Fruit fly (Drosophila melanogaster) whole organism, embryonic: Measurements from ENCODE around the gene Oatp26F.

Source experiments
- Bteb2 ChIP-seq: fragments of 200-800 bp; sonication (Bioruptor generic); optimal IDR thresholded peaks from 2 replicates; lab custom pipeline; 2016; ENCODE audit warnings: missing biosample characterization, missing genetic modification characterization
- CG1024 ChIP-seq: fragments of 200-800 bp; sonication (Bioruptor generic); IDR thresholded peaks from 2 replicates; pipeline ENCODE4 v1.3.6; 2022; ENCODE audit warnings: missing biosample characterization, missing genetic modification characterization
- CG12104 ChIP-seq: fragments of 200-800 bp; sonication (Bioruptor generic); optimal IDR thresholded peaks from 3 replicates; lab custom pipeline; 2016; ENCODE audit warnings: missing biosample characterization, missing genetic modification characterization
- CG14014 ChIP-seq: fragments of 200-800 bp; sonication (Bioruptor generic); IDR thresholded peaks from 2 replicates; pipeline ENCODE4 v1.3.6; 2022; ENCODE audit warnings: missing biosample characterization, missing genetic modification characterization
- CG15601 ChIP-seq: fragments of 200-800 bp; sonication (Bioruptor generic); optimal IDR thresholded peaks from 3 replicates; lab custom pipeline; 2019; ENCODE audit warnings: missing biosample characterization, mild to moderate bottlenecking, missing genetic modification characterization, moderate library complexity
- CG16813 ChIP-seq: fragments of 200-800 bp; sonication (Bioruptor generic); IDR thresholded peaks from 3 replicates; pipeline ENCODE4 v1.3.6; 2022; ENCODE audit warnings: missing biosample characterization, missing genetic modification characterization; ENCODE audit not compliant: partially characterized antibody
- CG17802 ChIP-seq: fragments of 200-800 bp; sonication (Bioruptor generic); optimal IDR thresholded peaks from 2 replicates; lab custom pipeline; 2018; ENCODE audit warnings: missing biosample characterization, mild to moderate bottlenecking, missing genetic modification characterization, moderate library complexity
- CG18599 ChIP-seq: fragments of 200-800 bp; sonication (Bioruptor generic); optimal IDR thresholded peaks from 3 replicates; lab custom pipeline; 2017; ENCODE audit warnings: missing biosample characterization, missing genetic modification characterization, mild to moderate bottlenecking, moderate library complexity, missing genetic modification reagents
- CG2116 ChIP-seq: fragments of 200-800 bp; sonication (Bioruptor generic); optimal IDR thresholded peaks from 3 replicates; lab custom pipeline; 2018; ENCODE audit warnings: missing biosample characterization, mild to moderate bottlenecking, missing genetic modification characterization
- CG2678 ChIP-seq: fragments of 200-800 bp; sonication (Bioruptor generic); optimal IDR thresholded peaks from 3 replicates; lab custom pipeline; 2019; ENCODE audit warnings: missing biosample characterization, mild to moderate bottlenecking, missing genetic modification characterization, moderate library complexity
- CG30020 ChIP-seq: fragments of 200-800 bp; optimal IDR thresholded peaks from 2 replicates; lab custom pipeline; 2019; ENCODE audit warnings: missing biosample characterization, mild to moderate bottlenecking, missing genetic modification characterization, moderate library complexity
- CG31388 ChIP-seq: fragments of 200-800 bp; sonication (Bioruptor generic); optimal IDR thresholded peaks from 2 replicates; lab custom pipeline; 2016; ENCODE audit warnings: missing biosample characterization, missing genetic modification characterization
- CG32532 ChIP-seq: fragments of 200-800 bp; sonication (Bioruptor generic); IDR thresholded peaks from 2 replicates; pipeline ENCODE4 v1.3.6; 2022; ENCODE audit warnings: missing biosample characterization, missing genetic modification characterization
- CG34422 ChIP-seq: fragments of 200-800 bp; sonication (Bioruptor generic); IDR thresholded peaks from 3 replicates; pipeline ENCODE4 v1.3.6; 2022; ENCODE audit warnings: missing biosample characterization, missing genetic modification characterization
- CG3726 ChIP-seq: fragments of 200-800 bp; sonication (Bioruptor generic); IDR thresholded peaks from 3 replicates; pipeline ENCODE4, ENCODE4 v1.3.6; 2022; ENCODE audit warnings: missing biosample characterization, missing genetic modification characterization
- CG42726 ChIP-seq: fragments of 200-800 bp; sonication (Bioruptor generic); IDR thresholded peaks from 2 replicates; pipeline ENCODE4 v1.3.6; 2022; ENCODE audit warnings: missing biosample characterization, missing genetic modification characterization; ENCODE audit not compliant: partially characterized antibody
- CG6813 ChIP-seq: fragments of 200-800 bp; sonication (Bioruptor generic); optimal IDR thresholded peaks from 2 replicates; lab custom pipeline; 2017; ENCODE audit warnings: missing biosample characterization, missing genetic modification characterization, mild to moderate bottlenecking, moderate library complexity, missing genetic modification reagents
- CG7745 ChIP-seq: fragments of 200-800 bp; sonication (Bioruptor generic); optimal IDR thresholded peaks from 2 replicates; lab custom pipeline; 2018; ENCODE audit warnings: missing biosample characterization, mild to moderate bottlenecking, missing genetic modification characterization, moderate library complexity
- CG8290 ChIP-seq, 3 experiments: fragments of 200-800 bp; sonication (Bioruptor generic); optimal IDR thresholded peaks; 2 replicates each; lab custom pipeline; 2016 to 2019; ENCODE audit warnings: missing biosample characterization in 3 of 3, missing genetic modification characterization in 3 of 3, mild to moderate bottlenecking in 2 of 3, moderate library complexity in 1 of 3
- CG9215 ChIP-seq: fragments of 200-800 bp; sonication (Bioruptor generic); IDR thresholded peaks from 2 replicates; pipeline ENCODE4 v1.3.6; 2022; ENCODE audit warnings: missing biosample characterization, missing genetic modification characterization
- CkIIα-i1 ChIP-seq: fragments of 200-800 bp; sonication (Bioruptor generic); IDR thresholded peaks from 2 replicates; pipeline ENCODE4 v1.3.6; 2022; ENCODE audit warnings: missing biosample characterization, missing genetic modification characterization
- Dfd ChIP-seq, 2 experiments: fragments of >200 bp; optimal IDR thresholded peaks; 2 replicates each; lab custom pipeline; 2017; ENCODE audit warnings: missing biosample characterization in 2 of 2, missing genetic modification characterization in 2 of 2
- Dip3 ChIP-seq: fragments of 200-800 bp; sonication (Bioruptor generic); optimal IDR thresholded peaks from 3 replicates; lab custom pipeline; 2016; ENCODE audit warnings: missing biosample characterization, missing genetic modification characterization
- Drgx ChIP-seq: fragments of 200-800 bp; sonication (Bioruptor generic); IDR thresholded peaks from 2 replicates; pipeline ENCODE4 v1.3.6; 2022; ENCODE audit warnings: missing biosample characterization, missing genetic modification characterization
- Fer3 ChIP-seq: fragments of 200-800 bp; sonication (Bioruptor generic); optimal IDR thresholded peaks from 2 replicates; lab custom pipeline; 2018; ENCODE audit warnings: missing biosample characterization, mild to moderate bottlenecking, missing genetic modification characterization, moderate library complexity
- H15 ChIP-seq: fragments of 200-800 bp; sonication (Bioruptor generic); IDR thresholded peaks from 3 replicates; pipeline ENCODE4 v1.3.6; 2022; ENCODE audit warnings: missing biosample characterization, missing genetic modification characterization
- Hmr ChIP-seq: fragments of 200-800 bp; sonication (Bioruptor generic); optimal IDR thresholded peaks from 3 replicates; lab custom pipeline; 2017; ENCODE audit warnings: mild to moderate bottlenecking, missing biosample characterization, missing genetic modification reagents, missing genetic modification characterization
- MBD-R2 ChIP-seq: fragments of 200-800 bp; sonication (Bioruptor generic); IDR thresholded peaks from 2 replicates; pipeline ENCODE4 v1.3.6; 2022; ENCODE audit warnings: missing biosample characterization, missing genetic modification characterization
- Mes4 ChIP-seq: fragments of 200-800 bp; sonication (Bioruptor generic); optimal IDR thresholded peaks from 2 replicates; lab custom pipeline; 2016; ENCODE audit warnings: missing biosample characterization, missing genetic modification characterization
- PHDP ChIP-seq: fragments of 200-800 bp; sonication (Bioruptor generic); optimal IDR thresholded peaks from 3 replicates; lab custom pipeline; 2018; ENCODE audit warnings: missing biosample characterization, mild to moderate bottlenecking, missing genetic modification characterization, moderate library complexity
- Rfx ChIP-seq: fragments of 200-800 bp; sonication (Bioruptor generic); IDR thresholded peaks from 2 replicates; pipeline ENCODE4 v1.3.6; 2022; ENCODE audit warnings: missing biosample characterization, missing genetic modification characterization
- YL-1 ChIP-seq: fragments of 200-800 bp; sonication (Bioruptor generic); optimal IDR thresholded peaks from 3 replicates; lab custom pipeline; 2017; ENCODE audit warnings: missing biosample characterization, mild to moderate bottlenecking, missing genetic modification characterization
- ap ChIP-seq: fragments of 200-800 bp; sonication (Bioruptor generic); IDR thresholded peaks from 2 replicates; pipeline ENCODE4 v1.3.6; 2022; ENCODE audit warnings: missing biosample characterization, missing genetic modification characterization
- ara ChIP-seq: fragments of 200-800 bp; sonication (Bioruptor generic); IDR thresholded peaks from 2 replicates; pipeline ENCODE4 v1.3.6; 2022; ENCODE audit warnings: missing biosample characterization, missing genetic modification characterization
- bowl ChIP-seq: fragments of 200-800 bp; sonication (Bioruptor generic); IDR thresholded peaks from 2 replicates; pipeline ENCODE4 v1.3.6; 2022; ENCODE audit warnings: missing biosample characterization, missing genetic modification characterization
- cg ChIP-seq: fragments of 200-800 bp; sonication (Bioruptor generic); optimal IDR thresholded peaks from 3 replicates; lab custom pipeline; 2019; ENCODE audit warnings: missing biosample characterization, mild to moderate bottlenecking, missing genetic modification characterization, moderate library complexity
- chinmo ChIP-seq: fragments of 200-800 bp; sonication (Bioruptor generic); IDR thresholded peaks from 4 replicates; pipeline ENCODE4 v1.3.6; 2022; ENCODE audit warnings: missing biosample characterization, missing genetic modification characterization; ENCODE audit not compliant: partially characterized antibody
- chm ChIP-seq: fragments of 200-800 bp; sonication (Bioruptor generic); IDR thresholded peaks from 2 replicates; pipeline ENCODE4 v1.3.6; 2022; ENCODE audit warnings: missing biosample characterization, missing genetic modification characterization
- dati ChIP-seq: fragments of 200-800 bp; sonication (Bioruptor generic); IDR thresholded peaks from 2 replicates; pipeline ENCODE4 v1.3.6; 2022; ENCODE audit warnings: missing biosample characterization, missing genetic modification characterization
- ewg ChIP-seq: fragments of 200-800 bp; sonication (Bioruptor generic); optimal IDR thresholded peaks from 3 replicates; lab custom pipeline; 2017; ENCODE audit warnings: mild to moderate bottlenecking, missing biosample characterization, missing genetic modification reagents, missing genetic modification characterization
- ftz-f1 ChIP-seq: fragments of 200-800 bp; sonication (Bioruptor generic); optimal IDR thresholded peaks from 2 replicates; lab custom pipeline; 2016; ENCODE audit warnings: missing biosample characterization, missing genetic modification characterization
- hbn ChIP-seq: fragments of 200-800 bp; sonication (Bioruptor generic); IDR thresholded peaks from 2 replicates; pipeline ENCODE4 v1.3.6; 2022; ENCODE audit warnings: missing biosample characterization, missing genetic modification characterization; ENCODE audit not compliant: partially characterized antibody
- phol ChIP-seq: fragments of 200-800 bp; sonication (Bioruptor generic); optimal IDR thresholded peaks from 3 replicates; lab custom pipeline; 2018; ENCODE audit warnings: missing biosample characterization, mild to moderate bottlenecking, missing genetic modification characterization, moderate library complexity
- rib ChIP-seq: fragments of 200-800 bp; sonication (Bioruptor generic); IDR thresholded peaks from 2 replicates; pipeline ENCODE4 v1.3.6; 2022; ENCODE audit warnings: missing biosample characterization, missing genetic modification characterization
- sens ChIP-seq: fragments of 200-800 bp; sonication (Bioruptor generic); peaks from one replicate; lab custom pipeline; 2016; ENCODE audit warnings: missing biosample characterization, missing genetic modification characterization
- sob ChIP-seq: fragments of 200-800 bp; sonication (Bioruptor generic); IDR thresholded peaks from 2 replicates; pipeline ENCODE4 v1.3.6; 2022; ENCODE audit warnings: missing biosample characterization, missing genetic modification characterization
- ssp ChIP-seq: fragments of 200-800 bp; sonication (Bioruptor generic); IDR thresholded peaks from 2 replicates; pipeline ENCODE4 v1.3.6; 2022; ENCODE audit warnings: missing biosample characterization, missing genetic modification characterization
- tup ChIP-seq: fragments of 200-800 bp; sonication (Bioruptor generic); optimal IDR thresholded peaks from 2 replicates; lab custom pipeline; 2016; ENCODE audit warnings: missing biosample characterization, mild to moderate bottlenecking, missing genetic modification characterization, moderate library complexity
- wek ChIP-seq: fragments of 200-800 bp; sonication (Bioruptor generic); optimal IDR thresholded peaks from 3 replicates; lab custom pipeline; 2018; ENCODE audit warnings: missing biosample characterization, mild to moderate bottlenecking, missing genetic modification characterization, moderate library complexity
- zen2 ChIP-seq: fragments of 200-800 bp; sonication (Bioruptor generic); IDR thresholded peaks from 3 replicates; pipeline ENCODE4 v1.3.6; 2022; ENCODE audit warnings: missing biosample characterization, missing genetic modification characterization; ENCODE audit not compliant: partially characterized antibody

The Oatp26F gene

dm6 chr2L:6648163-6648628, 16.0 kb upstream of the Oatp26F start (continued):
- TF ChIP-seq ara (GFP tag; lab: Robert Waterston, UW): peak; percentile 86
- 0 out of 2 replicates have a peak, but pooled peaks have one; percentile 29 for TF ChIP-seq dati (GFP tag; lab: Robert Waterston, UW)
- TF ChIP-seq wek (GFP tag; lab: Kevin White, UChicago): peak; percentile 79
- peak; percentile 90 for TF ChIP-seq rib (GFP tag; lab: Robert Waterston, UW)
- TF ChIP-seq CG14014 (GFP tag; lab: Robert Waterston, UW): peak; percentile 93
- peak; percentile 90 for TF ChIP-seq CG3726 (GFP tag; lab: Robert Waterston, UW)
- peak; percentile 94 for TF ChIP-seq Rfx (GFP tag; lab: Robert Waterston, UW)
- TF ChIP-seq bowl (GFP tag; lab: Robert Waterston, UW): peak; percentile 85
- TF ChIP-seq CG31388 (GFP tag; lab: Kevin White, UChicago): peak; percentile 77
- peak; percentile 75 for TF ChIP-seq CkIIα-i1 (GFP tag; lab: Robert Waterston, UW)
- peak; percentile 92 for TF ChIP-seq CG34422 (GFP tag; lab: Robert Waterston, UW)
- TF ChIP-seq sob (GFP tag; lab: Robert Waterston, UW): peak; percentile 92
- TF ChIP-seq PHDP (tag; lab: Kevin White, UChicago): peak; percentile 96
- no peak for TF ChIP-seq CG7745 (tag; lab: Kevin White, UChicago)
- peak; percentile 85 for TF ChIP-seq chm
- peak; percentile 97 for TF ChIP-seq CG18599 (GFP tag; lab: Kevin White, UChicago)
- TF ChIP-seq hbn (GFP tag; lab: Robert Waterston, UW): no peak
- TF ChIP-seq ewg: peak; percentile 95
- no peak for TF ChIP-seq CG42726 (GFP tag; lab: Robert Waterston, UW)
- TF ChIP-seq CG2116 (GFP tag; lab: Kevin White, UChicago): peak; percentile 81
- TF ChIP-seq ftz-f1 (GFP tag; lab: Kevin White, UChicago): peak; percentile 22
- TF ChIP-seq YL-1 (GFP tag; lab: Kevin White, UChicago): peak; percentile 89
- peak; percentile 97 for TF ChIP-seq CG12104
- peak; percentile 91 for TF ChIP-seq CG17802
- TF ChIP-seq CG9215: peak; percentile 93
- TF ChIP-seq chinmo (GFP tag; lab: Robert Waterston, UW): no peak
- TF ChIP-seq Bteb2: peak; percentile 95
- TF ChIP-seq CG2678: peak; percentile 97
- TF ChIP-seq Hmr: peak; percentile 97
- TF ChIP-seq CG16813 (GFP tag; lab: Robert Waterston, UW): no peak
- TF ChIP-seq MBD-R2 (GFP tag; lab: Robert Waterston, UW): peak; percentile 79
- no peak for TF ChIP-seq zen2 (GFP tag; lab: Robert Waterston, UW)
- peak; percentile 95 for TF ChIP-seq CG32532 (GFP tag; lab: Robert Waterston, UW)
- TF ChIP-seq ap (GFP tag; lab: Robert Waterston, UW): peak; percentile 78
- peak; percentile 89 for TF ChIP-seq CG8290 (GFP tag; optimal IDR thresholded peaks at IDR 0.05; lab: Kevin White, UChicago)
- TF ChIP-seq CG8290 (tag; optimal IDR thresholded peaks at IDR 0.05; lab: Kevin White, UChicago): peak; percentile 88 to 92
- TF ChIP-seq Fer3 (tag; lab: Kevin White, UChicago): peak; percentile 95
- peak; percentile 79 for TF ChIP-seq ssp (GFP tag; lab: Robert Waterston, UW)
- peak; percentile 94 for TF ChIP-seq Drgx (GFP tag; lab: Robert Waterston, UW)
- TF ChIP-seq Dip3 (GFP tag; lab: Kevin White, UChicago): peak; percentile 94
- TF ChIP-seq tup (GFP tag; lab: Kevin White, UChicago): peak; percentile 83
- TF ChIP-seq Dfd (GFP tag; optimal IDR thresholded peaks at IDR 0.05; lab: Kevin White, UChicago): peak in 1 of 2 experiments; percentile 51
- TF ChIP-seq CG1024: peak; percentile 75
- peak; percentile 84 for TF ChIP-seq Mes4 (GFP tag; lab: Kevin White, UChicago)
- TF ChIP-seq CG30020 (tag; lab: Kevin White, UChicago): peak; percentile 86
- peak; percentile 92 for TF ChIP-seq CG15601 (tag; lab: Kevin White, UChicago)
- peak; percentile 97 for TF ChIP-seq phol (tag; lab: Kevin White, UChicago)
- peak; percentile 92 for TF ChIP-seq CG6813 (GFP tag; lab: Kevin White, UChicago)
- TF ChIP-seq H15 (GFP tag; lab: Robert Waterston, UW): peak; percentile 89
- TF ChIP-seq sens: peak; percentile 99
- no peak for TF ChIP-seq cg
